Fruit fly (Drosophila melanogaster) whole organism, embryonic: Measurements from ENCODE around the gene Sirt4.

Experiments
- CG10366 ChIP-seq: fragments of 200-800 bp; sonication (Bioruptor generic); IDR thresholded peaks from 2 replicates; pipeline ENCODE4 v1.3.6; 2022; ENCODE audit warnings: missing biosample characterization, missing genetic modification characterization
- CG11696 ChIP-seq: fragments of 200-800 bp; sonication (Bioruptor generic); IDR thresholded peaks from 2 replicates; pipeline ENCODE4 v1.3.6; 2022; ENCODE audit warnings: missing biosample characterization, missing genetic modification characterization
- CG11723 ChIP-seq: fragments of 200-800 bp; sonication (Bioruptor generic); optimal IDR thresholded peaks from 2 replicates; lab custom pipeline; 2017; ENCODE audit warnings: missing biosample characterization, mild to moderate bottlenecking, missing genetic modification characterization
- CG13287 ChIP-seq: fragments of 200-800 bp; sonication (Bioruptor generic); IDR thresholded peaks from 2 replicates; pipeline ENCODE4 v1.3.6; 2022; ENCODE audit warnings: missing biosample characterization, missing genetic modification characterization; ENCODE audit not compliant: partially characterized antibody
- CG15696 ChIP-seq: fragments of 200-800 bp; sonication (Bioruptor generic); optimal IDR thresholded peaks from 2 replicates; lab custom pipeline; 2019; ENCODE audit warnings: missing biosample characterization, mild to moderate bottlenecking, missing genetic modification characterization, moderate library complexity
- CG16779 ChIP-seq: fragments of 200-800 bp; sonication (Bioruptor generic); IDR thresholded peaks from 2 replicates; pipeline ENCODE4 v1.3.6; 2022; ENCODE audit warnings: missing biosample characterization, missing genetic modification characterization
- CG17385 ChIP-seq: fragments of 200-800 bp; sonication (Bioruptor generic); optimal IDR thresholded peaks from 3 replicates; lab custom pipeline; 2018; ENCODE audit warnings: missing biosample characterization, mild to moderate bottlenecking, missing genetic modification characterization
- CG17568 ChIP-seq: fragments of 200-800 bp; sonication (Bioruptor generic); optimal IDR thresholded peaks from 2 replicates; lab custom pipeline; 2018; ENCODE audit warnings: missing biosample characterization, mild to moderate bottlenecking, missing genetic modification characterization, moderate library complexity
- CG18599 ChIP-seq: fragments of 200-800 bp; sonication (Bioruptor generic); optimal IDR thresholded peaks from 3 replicates; lab custom pipeline; 2017; ENCODE audit warnings: missing biosample characterization, missing genetic modification characterization, mild to moderate bottlenecking, moderate library complexity, missing genetic modification reagents
- CG30403 ChIP-seq: fragments of 200-800 bp; sonication (Bioruptor generic); optimal IDR thresholded peaks from 3 replicates; lab custom pipeline; 2016; ENCODE audit warnings: missing biosample characterization, missing genetic modification characterization
- CG31441 ChIP-seq: fragments of 200-800 bp; sonication (Bioruptor generic); IDR thresholded peaks from 2 replicates; pipeline ENCODE4 v1.3.6; 2022; ENCODE audit warnings: missing biosample characterization, missing genetic modification characterization
- CG34224 ChIP-seq: fragments of 200-800 bp; sonication (Bioruptor generic); IDR thresholded peaks from 3 replicates; pipeline ENCODE4 v1.3.6; 2022; ENCODE audit warnings: missing biosample characterization, missing genetic modification characterization; ENCODE audit not compliant: partially characterized antibody
- CG34422 ChIP-seq: fragments of 200-800 bp; sonication (Bioruptor generic); IDR thresholded peaks from 3 replicates; pipeline ENCODE4 v1.3.6; 2022; ENCODE audit warnings: missing biosample characterization, missing genetic modification characterization
- CG5180 ChIP-seq: fragments of 200-800 bp; sonication (Bioruptor generic); optimal IDR thresholded peaks from 3 replicates; lab custom pipeline; 2017; ENCODE audit warnings: missing biosample characterization, missing genetic modification characterization, mild to moderate bottlenecking, moderate library complexity, missing genetic modification reagents
- CG9215 ChIP-seq: fragments of 200-800 bp; sonication (Bioruptor generic); IDR thresholded peaks from 2 replicates; pipeline ENCODE4 v1.3.6; 2022; ENCODE audit warnings: missing biosample characterization, missing genetic modification characterization
- CG9817 ChIP-seq: fragments of 200-800 bp; sonication (Bioruptor generic); optimal IDR thresholded peaks from 2 replicates; lab custom pipeline; 2018; ENCODE audit warnings: missing biosample characterization, mild to moderate bottlenecking, missing genetic modification characterization, moderate library complexity
- CHES-1-like ChIP-seq: fragments of 200-800 bp; sonication (Bioruptor generic); optimal IDR thresholded peaks from 2 replicates; lab custom pipeline; 2016; ENCODE audit warnings: missing biosample characterization, missing genetic modification characterization
- Elba2 ChIP-seq: fragments of 200-800 bp; sonication (Bioruptor generic); optimal IDR thresholded peaks from 3 replicates; lab custom pipeline; 2016; ENCODE audit warnings: missing biosample characterization, missing genetic modification characterization
- Hsf ChIP-seq: fragments of 200-800 bp; sonication (Bioruptor generic); optimal IDR thresholded peaks from 3 replicates; lab custom pipeline; 2016; ENCODE audit warnings: missing biosample characterization, missing genetic modification characterization
- Lpt ChIP-seq: fragments of >200 bp; optimal IDR thresholded peaks from 2 replicates; lab custom pipeline; 2018; ENCODE audit warnings: missing biosample characterization, missing genetic modification characterization
- Med ChIP-seq: fragments of 200-800 bp; sonication (Bioruptor generic); peaks from one replicate; lab custom pipeline; 2016; ENCODE audit warnings: missing biosample characterization, missing genetic modification characterization, mild to moderate bottlenecking, inconsistent platforms, moderate library complexity
- NC2β ChIP-seq: fragments of 200-800 bp; sonication (Bioruptor generic); optimal IDR thresholded peaks from 2 replicates; lab custom pipeline; 2016; ENCODE audit warnings: missing biosample characterization, missing genetic modification characterization
- Nf-YA ChIP-seq: fragments of 200-800 bp; sonication (Bioruptor generic); IDR thresholded peaks from 2 replicates; pipeline ENCODE4 v1.3.6; 2022; ENCODE audit warnings: missing biosample characterization, missing genetic modification characterization
- NfI ChIP-seq: fragments of 200-800 bp; sonication (Bioruptor generic); optimal IDR thresholded peaks from 3 replicates; lab custom pipeline; 2018; ENCODE audit warnings: missing biosample characterization, mild to moderate bottlenecking, missing genetic modification characterization, moderate library complexity
- Oli ChIP-seq: fragments of 200-800 bp; sonication (Bioruptor generic); optimal IDR thresholded peaks from 2 replicates; lab custom pipeline; 2018; ENCODE audit warnings: missing biosample characterization, mild to moderate bottlenecking, missing genetic modification characterization, moderate library complexity
- Rfx ChIP-seq: fragments of 200-800 bp; sonication (Bioruptor generic); IDR thresholded peaks from 2 replicates; pipeline ENCODE4 v1.3.6; 2022; ENCODE audit warnings: missing biosample characterization, missing genetic modification characterization
- Sox102F ChIP-seq: fragments of 200-800 bp; sonication (Bioruptor generic); optimal IDR thresholded peaks from 2 replicates; lab custom pipeline; 2018; ENCODE audit warnings: missing biosample characterization, mild to moderate bottlenecking, missing genetic modification characterization, moderate library complexity
- Spps ChIP-seq: fragments of 200-800 bp; sonication (Bioruptor generic); optimal IDR thresholded peaks from 2 replicates; lab custom pipeline; 2018; ENCODE audit warnings: missing biosample characterization, mild to moderate bottlenecking, missing genetic modification characterization
- aop ChIP-seq: fragments of 200-800 bp; sonication (Bioruptor generic); IDR thresholded peaks from 2 replicates; pipeline ENCODE4 v1.3.6; 2022; ENCODE audit warnings: missing biosample characterization, missing genetic modification characterization
- ase ChIP-seq: fragments of 200-800 bp; sonication (Bioruptor generic); IDR thresholded peaks from 3 replicates; pipeline ENCODE4 v1.3.6; 2022; ENCODE audit warnings: missing biosample characterization, missing genetic modification characterization
- bbx ChIP-seq: fragments of 200-800 bp; sonication (Bioruptor generic); IDR thresholded peaks from 2 replicates; pipeline ENCODE4 v1.3.6; 2022; ENCODE audit warnings: missing biosample characterization, missing genetic modification characterization; ENCODE audit not compliant: partially characterized antibody
- btn ChIP-seq: fragments of 200-800 bp; sonication (Bioruptor generic); optimal IDR thresholded peaks from 2 replicates; lab custom pipeline; 2016; ENCODE audit warnings: missing biosample characterization, missing genetic modification characterization
- chif ChIP-seq, 2 experiments: fragments of 200-800 bp; sonication (Bioruptor generic); optimal IDR thresholded peaks; 3 replicates each; lab custom pipeline; 2016; ENCODE audit warnings: missing biosample characterization in 2 of 2, missing genetic modification characterization in 2 of 2
- chm ChIP-seq: fragments of 200-800 bp; sonication (Bioruptor generic); IDR thresholded peaks from 2 replicates; pipeline ENCODE4 v1.3.6; 2022; ENCODE audit warnings: missing biosample characterization, missing genetic modification characterization
- corto ChIP-seq: fragments of 200-800 bp; sonication (Bioruptor generic); optimal IDR thresholded peaks from 2 replicates; lab custom pipeline; 2016; ENCODE audit warnings: missing biosample characterization, mild to moderate bottlenecking, missing genetic modification characterization, moderate library complexity
- dpn ChIP-seq, 2 experiments: fragments of 200-800 bp; sonication (Bioruptor generic); optimal IDR thresholded peaks; 3 replicates each; lab custom pipeline; 2016; ENCODE audit warnings: missing biosample characterization in 2 of 2, missing genetic modification characterization in 2 of 2
- ftz-f1 ChIP-seq: fragments of 200-800 bp; sonication (Bioruptor generic); optimal IDR thresholded peaks from 2 replicates; lab custom pipeline; 2016; ENCODE audit warnings: missing biosample characterization, missing genetic modification characterization
- gem ChIP-seq: fragments of 200-800 bp; sonication (Bioruptor generic); optimal IDR thresholded peaks from 2 replicates; lab custom pipeline; 2019; ENCODE audit warnings: missing biosample characterization, mild to moderate bottlenecking, missing genetic modification characterization, moderate library complexity
- h ChIP-seq: fragments of >200 bp; optimal IDR thresholded peaks from 2 replicates; lab custom pipeline; 2017
- kni ChIP-seq: fragments of 200-800 bp; sonication (Bioruptor generic); optimal IDR thresholded peaks from 3 replicates; lab custom pipeline; 2017; ENCODE audit warnings: mild to moderate bottlenecking, missing biosample characterization, missing genetic modification reagents, missing genetic modification characterization
- lola ChIP-seq, 3 experiments: fragments of >200 bp in 2 of 3; fragments of 200-800 bp in 1 of 3; sonication (Bioruptor generic) in 1 of 3; optimal IDR thresholded peaks; 2 replicates each; lab custom pipeline; 2017 to 2019; ENCODE audit warnings: missing biosample characterization in 3 of 3, missing genetic modification characterization in 3 of 3, mild to moderate bottlenecking in 1 of 3, moderate library complexity in 1 of 3
- maf-S ChIP-seq: fragments of 200-800 bp; sonication (Bioruptor generic); optimal IDR thresholded peaks from 2 replicates; lab custom pipeline; 2016; ENCODE audit warnings: missing biosample characterization, missing genetic modification characterization
- org-1 ChIP-seq: fragments of 200-800 bp; sonication (Bioruptor generic); optimal IDR thresholded peaks from 2 replicates; lab custom pipeline; 2017; ENCODE audit warnings: missing biosample characterization, missing genetic modification characterization
- peb ChIP-seq: fragments of 200-800 bp; sonication (Bioruptor generic); IDR thresholded peaks from 2 replicates; pipeline ENCODE4 v1.3.6; 2022; ENCODE audit warnings: missing biosample characterization, missing genetic modification characterization
- pum ChIP-seq: fragments of 200-800 bp; sonication (Bioruptor generic); optimal IDR thresholded peaks from 2 replicates; lab custom pipeline; 2016; ENCODE audit warnings: missing biosample characterization, missing genetic modification characterization
- tap ChIP-seq: fragments of 200-800 bp; optimal IDR thresholded peaks from 3 replicates; lab custom pipeline; 2019; ENCODE audit warnings: missing biosample characterization, mild to moderate bottlenecking, missing genetic modification characterization, moderate library complexity
- trem ChIP-seq: fragments of 200-800 bp; optimal IDR thresholded peaks from 3 replicates; lab custom pipeline; 2019; ENCODE audit warnings: missing biosample characterization, mild to moderate bottlenecking, missing genetic modification characterization, moderate library complexity
- wek ChIP-seq: fragments of 200-800 bp; sonication (Bioruptor generic); optimal IDR thresholded peaks from 3 replicates; lab custom pipeline; 2018; ENCODE audit warnings: missing biosample characterization, mild to moderate bottlenecking, missing genetic modification characterization, moderate library complexity
- z ChIP-seq: fragments of 200-800 bp; sonication (Bioruptor generic); IDR thresholded peaks from 3 replicates; pipeline ENCODE4 v1.3.6; 2022; ENCODE audit warnings: missing biosample characterization, missing genetic modification characterization

Gene Sirt4

DNA sequence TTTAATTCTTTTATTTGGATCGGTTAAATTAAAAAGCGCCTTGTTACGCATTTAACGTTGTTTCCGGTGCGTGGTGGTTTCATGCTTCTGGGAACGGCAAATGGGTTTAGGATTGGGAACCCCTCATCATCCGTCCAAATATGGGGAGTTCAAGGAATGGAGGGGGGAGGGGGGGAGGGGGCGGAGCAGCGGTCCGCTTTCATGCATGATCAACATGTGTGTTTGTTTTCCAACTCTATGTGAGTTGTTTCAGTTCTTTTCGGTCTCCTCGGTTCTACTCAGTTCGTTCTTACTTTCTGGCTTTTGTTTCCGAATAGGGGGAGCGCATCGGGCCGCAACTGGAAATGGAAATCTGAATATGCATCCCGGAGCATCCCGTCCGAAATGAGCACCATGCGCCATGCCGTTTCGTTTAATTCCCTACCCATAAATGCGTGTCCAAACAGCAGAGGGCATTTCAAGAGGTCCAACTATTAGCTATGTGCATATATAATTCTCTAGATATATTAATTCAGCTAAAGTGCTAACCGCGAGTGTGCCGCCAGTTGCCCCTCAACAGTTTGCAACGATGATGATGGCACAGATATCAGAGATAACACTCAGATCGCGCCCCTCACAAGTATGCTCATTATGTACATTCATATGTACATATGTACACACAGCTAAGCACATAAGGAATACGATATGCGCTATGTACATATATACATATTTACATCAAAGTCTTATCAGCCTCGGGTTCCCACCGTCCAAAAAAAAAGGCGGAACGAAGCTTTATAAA lies 11.8 kb upstream of the Sirt4 start (continued):
- TF ChIP-seq btn (peak; percentile 88), CG18599 (peak; percentile 95), Nf-YA (GFP tag; lab: Robert Waterston, UW) (peak; percentile 92), maf-S (GFP tag; lab: Kevin White, UChicago) (peak; percentile 90), z (GFP tag; lab: Robert Waterston, UW) (peak; percentile 74), ase (peak; percentile 71; the same call in 2 of the 3 replicates), CG11696 (GFP tag; lab: Robert Waterston, UW) (peak; percentile 95), pum (GFP tag; lab: Kevin White, UChicago) (peak; percentile 84), gem (tag; lab: Kevin White, UChicago) (peak; percentile 92), Spps (tag; lab: Kevin White, UChicago) (peak; percentile 87), CG9215 (peak; percentile 15; the same call in 1 of the 2 replicates), CG13287 (GFP tag; lab: Robert Waterston, UW) (no peak), tap (tag; lab: Kevin White, UChicago) (peak; percentile 87), dpn (GFP tag; optimal IDR thresholded peaks at IDR 0.05; lab: Kevin White, UChicago) (peak; percentile 75 to 89), CG5180 (GFP tag; lab: Kevin White, UChicago) (peak; percentile 88), CG17385 (peak; percentile 88), CG16779 (peak; percentile 89), wek (GFP tag; lab: Kevin White, UChicago) (peak; percentile 97), CG15696 (tag; lab: Kevin White, UChicago) (peak; percentile 98), peb (GFP tag; lab: Robert Waterston, UW) (peak; percentile 69), CG17568 (GFP tag; lab: Kevin White, UChicago) (peak; percentile 97), Med (GFP tag; lab: Kevin White, UChicago) (peak; percentile 98), CG11723 (GFP tag; lab: Kevin White, UChicago) (peak; percentile 90), lola (GFP tag; optimal IDR thresholded peaks at IDR 0.05; lab: Kevin White, UChicago) (peak in 1 of 3 experiments; percentile 84), Hsf (GFP tag; lab: Kevin White, UChicago) (peak; percentile 78), chif (GFP tag; optimal IDR thresholded peaks at IDR 0.05; lab: Kevin White, UChicago) (peak; percentile 87 to 88), NfI (GFP tag; lab: Kevin White, UChicago) (peak; percentile 82), Rfx (GFP tag; lab: Robert Waterston, UW) (peak; percentile 91), Lpt (no peak), bbx (no peak), Sox102F (GFP tag; lab: Kevin White, UChicago) (peak; percentile 86), CG10366 (GFP tag; lab: Robert Waterston, UW) (peak; percentile 70), Elba2 (no peak), CG31441 (GFP tag; lab: Robert Waterston, UW) (peak; percentile 93), CG34224 (GFP tag; lab: Robert Waterston, UW) (no peak), CHES-1-like (peak; percentile 89), kni (GFP tag; lab: Kevin White, UChicago) (peak; percentile 99), h (lab: Kevin White, UChicago) (no peak), NC2β (GFP tag; lab: Kevin White, UChicago) (peak; percentile 92), chm (GFP tag; lab: Robert Waterston, UW) (peak; percentile 95), Oli (peak; percentile 76), trem (tag; lab: Kevin White, UChicago) (peak; percentile 49), aop (GFP tag; lab: Robert Waterston, UW) (0 out of 2 replicates have a peak, but pooled peaks have one; percentile 46), CG9817 (peak; percentile 90), org-1 (GFP tag; lab: Kevin White, UChicago) (peak; percentile 92), ftz-f1 (peak; percentile 20), corto (no peak), CG30403 (GFP tag; lab: Kevin White, UChicago) (peak; percentile 64), CG34422 (GFP tag; lab: Robert Waterston, UW) (peak; percentile 74; the same call in 2 of the 3 replicates)
